Worm (Caenorhabditis elegans) whole organism, young adult: Measurements from ENCODE around the gene Y9C9A.8.

Experiments used
- B0019.2 ChIP-seq: fragments of 200-800 bp; sonication (Bioruptor generic); conservative IDR thresholded peaks from 2 replicates; pipeline ENCODE4 v1.3.6; 2022; ENCODE audit warnings: missing genetic modification reagents, missing genetic modification characterization, missing compliant biosample characterization
- B0261.1 ChIP-seq: sonication (generic microtip); optimal IDR thresholded peaks from 2 replicates; lab custom pipeline; 2016; ENCODE audit warnings: mild to moderate bottlenecking, missing genetic modification characterization, moderate library complexity, missing compliant biosample characterization
- B0336.3 ChIP-seq: fragments of 200-800 bp; sonication (Bioruptor generic); IDR thresholded peaks from 2 replicates; pipeline ENCODE4 v1.3.6; 2022; ENCODE audit warnings: missing genetic modification characterization, missing compliant biosample characterization
- F23B12.7 ChIP-seq: sonication (generic microtip); optimal IDR thresholded peaks from 2 replicates; lab custom pipeline; 2017; ENCODE audit warnings: missing genetic modification characterization, mild to moderate bottlenecking, missing compliant biosample characterization, antibody characterized with exemption, moderate library complexity; ENCODE audit not compliant: insufficient read depth
- F33H1.4 ChIP-seq: fragments of 200-800 bp; sonication (Bioruptor generic); IDR thresholded peaks from 2 replicates; pipeline ENCODE4 v1.3.6; 2022; ENCODE audit warnings: missing genetic modification reagents, missing genetic modification characterization, missing compliant biosample characterization
- F52B5.7 ChIP-seq: sonication (generic microtip); optimal IDR thresholded peaks from 2 replicates; lab custom pipeline; 2016; ENCODE audit warnings: mild to moderate bottlenecking, missing genetic modification characterization, missing compliant biosample characterization
- F55B11.4 ChIP-seq: sonication (generic microtip); optimal IDR thresholded peaks from 2 replicates; lab custom pipeline; 2016; ENCODE audit warnings: missing compliant biosample characterization, missing genetic modification characterization, borderline replicate concordance; ENCODE audit not compliant: insufficient read depth
- K12H6.12 ChIP-seq: fragments of 200-800 bp; sonication (Bioruptor generic); optimal IDR thresholded peaks from 2 replicates; lab custom pipeline; 2018; ENCODE audit warnings: mild to moderate bottlenecking, missing genetic modification characterization, missing compliant biosample characterization
- T26A5.8 ChIP-seq: sonication (generic microtip); optimal IDR thresholded peaks from 2 replicates; lab custom pipeline; 2016; ENCODE audit warnings: missing genetic modification characterization, missing compliant biosample characterization
- Y53G8AR.9 ChIP-seq: fragments of 200-800 bp; sonication (Bioruptor generic); conservative IDR thresholded peaks from 2 replicates; pipeline ENCODE4 v1.3.6; 2022; ENCODE audit warnings: missing genetic modification reagents, missing genetic modification characterization, missing compliant biosample characterization
- ZK185.1 ChIP-seq: sonication (generic microtip); optimal IDR thresholded peaks from 2 replicates; lab custom pipeline; 2016; ENCODE audit warnings: mild to moderate bottlenecking, missing genetic modification characterization, missing compliant biosample characterization; ENCODE audit not compliant: poor library complexity, severe bottlenecking
- ama-1 ChIP-seq, 3 experiments: fragments of 150-350 bp in 1 of 3; sonication (generic microtip) in 2 of 3; optimal IDR thresholded peaks; 2 replicates each; lab custom pipeline; 2014 to 2018; ENCODE audit warnings: missing biosample characterization in 2 of 3, missing genetic modification characterization in 2 of 3, missing genetic modification reagents in 2 of 3
- atf-7 ChIP-seq: sonication (generic microtip); optimal IDR thresholded peaks from 2 replicates; lab custom pipeline; 2017; ENCODE audit warnings: mild to moderate bottlenecking, missing genetic modification characterization, missing compliant biosample characterization
- attf-3 ChIP-seq: fragments of 200-800 bp; sonication (Bioruptor generic); conservative IDR thresholded peaks from 2 replicates; pipeline ENCODE4 v1.3.6; 2022; ENCODE audit warnings: missing genetic modification reagents, missing genetic modification characterization, missing compliant biosample characterization
- attf-5 ChIP-seq: fragments of 200-800 bp; sonication (Bioruptor generic); optimal IDR thresholded peaks from 2 replicates; lab custom pipeline; 2018; ENCODE audit warnings: mild to moderate bottlenecking, missing genetic modification characterization, missing compliant biosample characterization
- bed-1 ChIP-seq: fragments of 200-800 bp; sonication (Bioruptor generic); IDR thresholded peaks from 2 replicates; pipeline ENCODE4 v1.3.6; 2022; ENCODE audit warnings: missing genetic modification reagents, missing genetic modification characterization, missing compliant biosample characterization
- cebp-1 ChIP-seq, 2 experiments: fragments of 200-800 bp in 1 of 2; sonication (Bioruptor generic) in 1 of 2; sonication (generic microtip) in 1 of 2; IDR thresholded peaks in 1 of 2; optimal IDR thresholded peaks in 1 of 2; 2 replicates each; pipeline versions ENCODE4 v1.3.6 to Lab custom; 2017 to 2022; ENCODE audit warnings: missing compliant biosample characterization in 2 of 2, missing genetic modification characterization in 2 of 2, mild to moderate bottlenecking in 1 of 2, missing genetic modification reagents in 1 of 2, moderate library complexity in 1 of 2
- ceh-100 ChIP-seq: fragments of 200-800 bp; sonication (Bioruptor generic); IDR thresholded peaks from 2 replicates; pipeline ENCODE4 v1.3.6; 2022; ENCODE audit warnings: missing genetic modification reagents, missing genetic modification characterization, missing compliant biosample characterization
- ceh-27 ChIP-seq: fragments of 200-800 bp; sonication (Bioruptor generic); optimal IDR thresholded peaks from 2 replicates; lab custom pipeline; 2018; ENCODE audit warnings: mild to moderate bottlenecking, missing genetic modification characterization, moderate library complexity, missing compliant biosample characterization
- chd-7 ChIP-seq: sonication (generic microtip); optimal IDR thresholded peaks from 2 replicates; lab custom pipeline; 2016; ENCODE audit warnings: mild to moderate bottlenecking, missing genetic modification characterization, moderate library complexity, missing compliant biosample characterization
- efl-1 ChIP-seq: fragments of 150-350 bp; optimal IDR thresholded peaks from 2 replicates; lab custom pipeline; 2014; ENCODE audit warnings: missing biosample characterization, missing genetic modification reagents, missing genetic modification characterization
- egl-44 ChIP-seq: fragments of 200-800 bp; sonication (Bioruptor generic); IDR thresholded peaks from 2 replicates; pipeline ENCODE4 v1.3.6; 2022; ENCODE audit warnings: missing genetic modification reagents, missing genetic modification characterization, missing compliant biosample characterization
- fkh-3 ChIP-seq: sonication (generic microtip); optimal IDR thresholded peaks from 2 replicates; lab custom pipeline; 2016; ENCODE audit warnings: mild to moderate bottlenecking, missing genetic modification characterization, missing compliant biosample characterization
- gei-17 ChIP-seq: fragments of 200-800 bp; sonication (Bioruptor generic); optimal IDR thresholded peaks from 2 replicates; lab custom pipeline; 2018; ENCODE audit warnings: mild to moderate bottlenecking, missing genetic modification characterization, missing compliant biosample characterization
- hsf-1 ChIP-seq: fragments of 200-800 bp; sonication (Bioruptor generic); IDR thresholded peaks from 2 replicates; pipeline ENCODE4 v1.3.6; 2022; ENCODE audit warnings: missing genetic modification reagents, missing genetic modification characterization, missing compliant biosample characterization
- let-607 ChIP-seq, 2 experiments: fragments of 200-800 bp in 1 of 2; sonication (Bioruptor generic) in 1 of 2; sonication (generic microtip) in 1 of 2; optimal IDR thresholded peaks; 2 replicates each; lab custom pipeline; 2016 to 2018; ENCODE audit warnings: mild to moderate bottlenecking in 2 of 2, missing compliant biosample characterization in 2 of 2, missing genetic modification characterization in 2 of 2, moderate library complexity in 2 of 2, missing genotype in 1 of 2
- lin-26 ChIP-seq: fragments of 200-800 bp; sonication (Bioruptor generic); IDR thresholded peaks from 2 replicates; pipeline ENCODE4 v1.3.6; 2022; ENCODE audit warnings: missing genetic modification reagents, missing genetic modification characterization, missing compliant biosample characterization
- lin-35 ChIP-seq, 3 experiments: fragments of 150-350 bp in 2 of 3; sonication (generic microtip) in 1 of 3; optimal IDR thresholded peaks; 2 replicates each; lab custom pipeline; 2014 to 2018; ENCODE audit warnings: missing biosample characterization in 3 of 3, missing genetic modification characterization in 3 of 3, missing genetic modification reagents in 3 of 3
- lsl-1 ChIP-seq: fragments of 200-800 bp; sonication (Bioruptor generic); optimal IDR thresholded peaks from 2 replicates; lab custom pipeline; 2018; ENCODE audit warnings: mild to moderate bottlenecking, missing genetic modification characterization, moderate library complexity, missing compliant biosample characterization
- lsy-27 ChIP-seq: sonication (generic microtip); optimal IDR thresholded peaks from 2 replicates; lab custom pipeline; 2017; ENCODE audit warnings: missing genetic modification characterization, mild to moderate bottlenecking, missing compliant biosample characterization, antibody characterized with exemption, missing genotype, borderline replicate concordance; ENCODE audit not compliant: insufficient read depth
- madf-10 ChIP-seq: sonication (generic microtip); optimal IDR thresholded peaks from 2 replicates; lab custom pipeline; 2016; ENCODE audit warnings: mild to moderate bottlenecking, missing genetic modification characterization, missing compliant biosample characterization
- madf-3 ChIP-seq: fragments of 200-800 bp; sonication (Bioruptor generic); IDR thresholded peaks from 2 replicates; pipeline ENCODE4 v1.3.6; 2022; ENCODE audit warnings: missing genetic modification reagents, missing genetic modification characterization, missing compliant biosample characterization
- madf-8 ChIP-seq: fragments of 200-800 bp; sonication (Bioruptor generic); conservative IDR thresholded peaks from 2 replicates; pipeline ENCODE4 v1.3.6; 2022; ENCODE audit warnings: missing genetic modification reagents, missing genetic modification characterization, missing compliant biosample characterization
- mel-28 ChIP-seq: sonication (generic microtip); optimal IDR thresholded peaks from 2 replicates; lab custom pipeline; 2016; ENCODE audit warnings: borderline replicate concordance, mild to moderate bottlenecking, missing genetic modification characterization, missing compliant biosample characterization
- nfya-1 ChIP-seq: sonication (generic microtip); optimal IDR thresholded peaks from 2 replicates; lab custom pipeline; 2017; ENCODE audit warnings: antibody characterized with exemption, missing compliant biosample characterization, missing genetic modification characterization, borderline replicate concordance; ENCODE audit not compliant: insufficient read depth
- nfyb-1 ChIP-seq: fragments of 200-800 bp; sonication (Bioruptor generic); IDR thresholded peaks from 2 replicates; pipeline ENCODE4 v1.3.6; 2022; ENCODE audit warnings: missing genetic modification reagents, missing genetic modification characterization, missing compliant biosample characterization
- nhr-27 ChIP-seq: fragments of 200-800 bp; sonication (Bioruptor generic); optimal IDR thresholded peaks from 2 replicates; lab custom pipeline; 2018; ENCODE audit warnings: mild to moderate bottlenecking, missing genetic modification characterization, moderate library complexity, missing compliant biosample characterization
- pha-4 ChIP-seq: fragments of 150-350 bp; sonication (generic microtip); optimal IDR thresholded peaks from 2 replicates; lab custom pipeline; 2014; ENCODE audit warnings: missing biosample characterization, missing genetic modification reagents, missing genetic modification characterization
- rec-8 ChIP-seq, 2 experiments: sonication (generic microtip); optimal IDR thresholded peaks; 2 replicates each; lab custom pipeline; 2016; ENCODE audit warnings: mild to moderate bottlenecking in 2 of 2, missing genetic modification characterization in 2 of 2, missing genetic modification reagents in 2 of 2, missing genotype in 2 of 2, missing biosample characterization in 1 of 2, missing compliant biosample characterization in 1 of 2, moderate library complexity in 1 of 2
- snpc-1.1 ChIP-seq: sonication (generic microtip); optimal IDR thresholded peaks from 2 replicates; lab custom pipeline; 2017; ENCODE audit warnings: missing genetic modification characterization, mild to moderate bottlenecking, missing compliant biosample characterization, antibody characterized with exemption, moderate library complexity, missing genotype, missing genetic modification reagents; ENCODE audit not compliant: insufficient read depth
- snpc-1.3 ChIP-seq: sonication (generic microtip); optimal IDR thresholded peaks from 2 replicates; lab custom pipeline; 2017; ENCODE audit warnings: missing genetic modification characterization, mild to moderate bottlenecking, missing compliant biosample characterization, antibody characterized with exemption, moderate library complexity, missing genotype, missing genetic modification reagents; ENCODE audit not compliant: insufficient read depth
- sptf-2 ChIP-seq: fragments of 200-800 bp; sonication (Bioruptor generic); optimal IDR thresholded peaks from 2 replicates; lab custom pipeline; 2018; ENCODE audit warnings: mild to moderate bottlenecking, missing genetic modification characterization, missing compliant biosample characterization
- tbp1 ChIP-seq: fragments of 200-800 bp; sonication (Bioruptor generic); optimal IDR thresholded peaks from 2 replicates; lab custom pipeline; 2018; ENCODE audit warnings: mild to moderate bottlenecking, missing genetic modification characterization, missing compliant biosample characterization
- tlf-1 ChIP-seq: fragments of 200-800 bp; sonication (Bioruptor generic); optimal IDR thresholded peaks from 2 replicates; lab custom pipeline; 2018; ENCODE audit warnings: mild to moderate bottlenecking, missing genetic modification characterization, missing compliant biosample characterization
- xnd-1 ChIP-seq: sonication (generic microtip); optimal IDR thresholded peaks from 2 replicates; lab custom pipeline; 2016; ENCODE audit warnings: missing genotype, missing genetic modification reagents, missing genetic modification characterization, missing compliant biosample characterization

The Y9C9A.8 gene

ce11 chrIV:4880634-4881033 is 49.5 kb upstream of the Y9C9A.8 start (continued):
- TF ChIP-seq cebp-1 (GFP tag; IDR thresholded peaks at IDR 0.05; lab: Robert Waterston, UW) (no peak), cebp-1 (tag; optimal IDR thresholded peaks at IDR 0.05; lab: Kevin White, UChicago) (no peak), fkh-3 (no peak), ceh-27 (GFP tag; lab: Kevin White, UChicago) (no peak), let-607 (tag; optimal IDR thresholded peaks at IDR 0.05; lab: Kevin White, UChicago) (no peak), madf-10 (no peak), hsf-1 (peak; percentile 73), attf-3 (GFP tag; lab: Robert Waterston, UW) (no peak; the same call in 1 of the 2 replicates), madf-8 (GFP tag; lab: Robert Waterston, UW) (peak; percentile 46), attf-5 (GFP tag; lab: Kevin White, UChicago) (no peak), madf-3 (no peak), snpc-1.1 (tag; lab: Kevin White, UChicago) (peak; percentile 98), F55B11.4 (tag; lab: Kevin White, UChicago) (no peak), atf-7 (tag; lab: Kevin White, UChicago) (no peak), nhr-27 (tag; lab: Kevin White, UChicago) (peak; percentile 24), tbp1 (GFP tag; lab: Kevin White, UChicago) (peak; percentile 81), lsl-1 (GFP tag; lab: Kevin White, UChicago) (peak; percentile 75), ama-1 (optimal IDR thresholded peaks at IDR 0.05; lab: Kevin White, UChicago) (peak; percentile 48), ama-1 (GFP tag; optimal IDR thresholded peaks at IDR 0.05; lab: Kevin White, UChicago) (no peak), snpc-1.3 (tag; lab: Kevin White, UChicago) (peak; percentile 97), T26A5.8 (peak; percentile 45), F33H1.4 (peak; percentile 65), Y53G8AR.9 (GFP tag; lab: Robert Waterston, UW) (peak; percentile 78), B0261.1 (peak; percentile 24), egl-44 (GFP tag; lab: Robert Waterston, UW) (0 out of 2 replicates have a peak, but pooled peaks have one; percentile 12), pha-4 (tag; lab: Kevin White, UChicago) (no peak), K12H6.12 (tag; lab: Kevin White, UChicago) (no peak), lsy-27 (tag; lab: Kevin White, UChicago) (peak; percentile 77), chd-7 (tag; lab: Kevin White, UChicago) (no peak), efl-1 (no peak), tlf-1 (GFP tag; lab: Kevin White, UChicago) (peak; percentile 16), gei-17 (GFP tag; lab: Kevin White, UChicago) (no peak), nfya-1 (tag; lab: Kevin White, UChicago) (no peak), nfyb-1 (GFP tag; lab: Robert Waterston, UW) (no peak), F52B5.7 (tag; lab: Kevin White, UChicago) (no peak), sptf-2 (GFP tag; lab: Kevin White, UChicago) (no peak), B0019.2 (GFP tag; lab: Robert Waterston, UW) (no peak), lin-26 (peak; percentile 40; the same call in 1 of the 2 replicates), ceh-100 (GFP tag; lab: Robert Waterston, UW) (peak; percentile 55), ZK185.1 (tag; lab: Kevin White, UChicago) (no peak), mel-28 (no peak), bed-1 (GFP tag; lab: Robert Waterston, UW) (no peak), rec-8 (tag; optimal IDR thresholded peaks at IDR 0.05; lab: Kevin White, UChicago) (peak in 1 of 2 experiments; percentile 25), xnd-1 (tag; lab: Kevin White, UChicago) (peak; percentile 14), B0336.3 (GFP tag; lab: Robert Waterston, UW) (no peak; the same call in 1 of the 2 replicates), lin-35 (GFP tag; optimal IDR thresholded peaks at IDR 0.05; lab: Kevin White, UChicago) (no peak), F23B12.7 (tag; lab: Kevin White, UChicago) (peak; percentile 73)
